Worm (Caenorhabditis elegans) whole organism, mixed stage, embryonic: ENCODE measurements around the gene ZK180.6.

Experiments used
- blmp-1 ChIP-seq: fragments of 150-350 bp; optimal IDR thresholded peaks from 2 replicates; lab custom pipeline; 2014; ENCODE audit warnings: missing biosample characterization, missing genetic modification characterization
- elt-1 ChIP-seq: sonication (generic microtip); optimal IDR thresholded peaks from 2 replicates; lab custom pipeline; 2017; ENCODE audit warnings: missing genetic modification characterization, mild to moderate bottlenecking, missing compliant biosample characterization, antibody characterized with exemption, moderate library complexity, borderline replicate concordance; ENCODE audit not compliant: insufficient read depth
- elt-3 ChIP-seq: fragments of 150-350 bp; optimal IDR thresholded peaks from 2 replicates; lab custom pipeline; 2014; ENCODE audit warnings: missing biosample characterization, missing genetic modification characterization
- ham-2 ChIP-seq: fragments of 200-800 bp; sonication (Bioruptor generic); optimal IDR thresholded peaks from 2 replicates; lab custom pipeline; 2018; ENCODE audit warnings: mild to moderate bottlenecking, missing genetic modification characterization, missing compliant biosample characterization
- lin-32 ChIP-seq: fragments of 200-800 bp; sonication (Bioruptor generic); optimal IDR thresholded peaks from 2 replicates; lab custom pipeline; 2018; ENCODE audit warnings: mild to moderate bottlenecking, missing genetic modification characterization, missing compliant biosample characterization
- lsy-2 ChIP-seq: fragments of 150-350 bp; optimal IDR thresholded peaks from 2 replicates; lab custom pipeline; 2014; ENCODE audit warnings: missing biosample characterization, missing genetic modification characterization
- nhr-12 ChIP-seq: fragments of 150-350 bp; optimal IDR thresholded peaks from 2 replicates; lab custom pipeline; 2014; ENCODE audit warnings: missing biosample characterization, missing genetic modification characterization
- nhr-237 ChIP-seq: fragments of 150-350 bp; optimal IDR thresholded peaks from 2 replicates; lab custom pipeline; 2014; ENCODE audit warnings: missing biosample characterization, missing genetic modification characterization
- nhr-28 ChIP-seq: fragments of 150-350 bp; optimal IDR thresholded peaks from 2 replicates; lab custom pipeline; 2014; ENCODE audit warnings: missing biosample characterization, missing genetic modification characterization
- pha-4 ChIP-seq: fragments of 150-350 bp; optimal IDR thresholded peaks from 2 replicates; lab custom pipeline; 2018; ENCODE audit warnings: missing biosample characterization, missing genetic modification reagents, missing genetic modification characterization
- sem-2 ChIP-seq: fragments of 200-800 bp; sonication (Bioruptor generic); optimal IDR thresholded peaks from 2 replicates; lab custom pipeline; 2018; ENCODE audit warnings: mild to moderate bottlenecking, missing genetic modification characterization, missing compliant biosample characterization
- tbx-8 ChIP-seq: fragments of 200-800 bp; sonication (Bioruptor generic); optimal IDR thresholded peaks from 2 replicates; lab custom pipeline; 2018; ENCODE audit warnings: mild to moderate bottlenecking, missing genetic modification characterization, moderate library complexity, missing compliant biosample characterization
- unc-39 ChIP-seq: fragments of 150-350 bp; optimal IDR thresholded peaks from 2 replicates; lab custom pipeline; 2014; ENCODE audit warnings: missing biosample characterization, missing genetic modification characterization
- unc-62 ChIP-seq: fragments of 150-350 bp; optimal IDR thresholded peaks from 2 replicates; lab custom pipeline; 2014; ENCODE audit warnings: missing biosample characterization, missing genetic modification reagents, missing genetic modification characterization

DNA sequence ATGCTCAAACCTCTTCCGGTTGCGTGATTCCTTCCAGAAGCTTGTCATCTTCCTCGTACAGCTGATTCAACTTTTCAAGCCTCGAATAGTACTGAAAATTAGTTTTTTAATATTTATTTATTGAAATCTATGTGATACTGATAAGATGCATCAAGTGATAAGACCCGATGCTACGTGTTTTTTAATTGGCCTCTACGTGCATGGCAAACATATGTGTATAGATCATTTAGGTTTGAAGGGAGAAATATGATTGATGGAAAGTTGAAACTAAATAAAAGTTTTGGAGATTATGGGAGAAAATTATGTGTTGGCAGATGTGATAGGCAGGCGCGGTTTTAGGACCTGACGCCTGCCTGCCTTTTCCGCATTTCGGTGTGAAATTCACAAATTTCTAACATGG is 19.4 kb upstream of the ZK180.6 start:
- TF ChIP-seq nhr-12 (tag; lab: Kevin White, UChicago) = no peak
- no peak for TF ChIP-seq unc-62 (GFP tag; lab: Kevin White, UChicago)
- no peak for TF ChIP-seq elt-3 (tag; lab: Kevin White, UChicago)
- TF ChIP-seq nhr-28 (tag; lab: Kevin White, UChicago) = no peak
- no peak for TF ChIP-seq pha-4 (tag; lab: Kevin White, UChicago)
- TF ChIP-seq nhr-237 = no peak
- no peak for TF ChIP-seq tbx-8 (GFP tag; lab: Kevin White, UChicago)
- TF ChIP-seq ham-2 = no peak
- no peak for TF ChIP-seq lin-32 (GFP tag; lab: Kevin White, UChicago)
- TF ChIP-seq elt-1 = no peak
- TF ChIP-seq unc-39 (tag; lab: Kevin White, UChicago) = no peak
- TF ChIP-seq sem-2 (GFP tag; lab: Kevin White, UChicago) = no peak
- no peak for TF ChIP-seq lsy-2 (tag; lab: Kevin White, UChicago)
- no peak for TF ChIP-seq blmp-1 (tag; lab: Kevin White, UChicago)
